Worm (Caenorhabditis elegans) whole organism, L4 larva: ENCODE measurements around the gene F26A10.2.

Experiments
- F37D6.2 ChIP-seq: sonication (generic microtip); optimal IDR thresholded peaks from 2 replicates; lab custom pipeline; 2016; ENCODE audit warnings: mild to moderate bottlenecking, missing genetic modification characterization, missing compliant biosample characterization
- T26A8.4 ChIP-seq: fragments of 200-800 bp; sonication (Bioruptor generic); IDR thresholded peaks from 2 replicates; pipeline ENCODE4 v1.3.6; 2022; ENCODE audit warnings: missing genetic modification characterization, missing compliant biosample characterization
- aha-1 ChIP-seq: fragments of 150-350 bp; peaks from one replicate; lab custom pipeline; 2014; ENCODE audit warnings: missing biosample characterization, missing genetic modification characterization
- aly-2 ChIP-seq: sonication (generic microtip); optimal IDR thresholded peaks from 2 replicates; lab custom pipeline; 2018; ENCODE audit warnings: missing biosample characterization, missing genetic modification characterization
- ceh-32 ChIP-seq: sonication (generic microtip); optimal IDR thresholded peaks from 2 replicates; lab custom pipeline; 2016; ENCODE audit warnings: mild to moderate bottlenecking, missing genetic modification characterization, missing compliant biosample characterization; ENCODE audit not compliant: poor library complexity
- ceh-62 ChIP-seq: sonication (generic microtip); optimal IDR thresholded peaks from 2 replicates; lab custom pipeline; 2017; ENCODE audit warnings: missing biosample characterization, missing genetic modification characterization
- ces-1 ChIP-seq: fragments of 150-350 bp; sonication (generic microtip); optimal IDR thresholded peaks from 4 replicates; lab custom pipeline; 2014; ENCODE audit warnings: missing biosample characterization, missing genetic modification reagents, missing genetic modification characterization
- cey-2 ChIP-seq: sonication (generic microtip); optimal IDR thresholded peaks from 3 replicates; lab custom pipeline; 2017; ENCODE audit warnings: missing genetic modification characterization, mild to moderate bottlenecking, missing compliant biosample characterization, antibody characterized with exemption, borderline replicate concordance; ENCODE audit not compliant: insufficient read depth
- daf-12 ChIP-seq: fragments of 150-350 bp; optimal IDR thresholded peaks from 2 replicates; lab custom pipeline; 2014; ENCODE audit warnings: missing biosample characterization, missing genetic modification reagents, missing genetic modification characterization
- dve-1 ChIP-seq: sonication (generic microtip); optimal IDR thresholded peaks from 2 replicates; lab custom pipeline; 2017; ENCODE audit warnings: antibody characterized with exemption, mild to moderate bottlenecking, missing genetic modification characterization, missing compliant biosample characterization; ENCODE audit not compliant: insufficient read depth
- gei-8 ChIP-seq: fragments of 200-800 bp; sonication (Bioruptor generic); optimal IDR thresholded peaks from 2 replicates; lab custom pipeline; 2018; ENCODE audit warnings: mild to moderate bottlenecking, missing genetic modification characterization, missing compliant biosample characterization
- hif-1 ChIP-seq, 2 experiments: sonication (generic microtip); optimal IDR thresholded peaks; 2 replicates each; lab custom pipeline; 2016 to 2017; ENCODE audit warnings: missing compliant biosample characterization in 2 of 2, missing genetic modification characterization in 2 of 2, missing genetic modification reagents in 2 of 2, missing genotype in 2 of 2, mild to moderate bottlenecking in 1 of 2
- hlh-11 ChIP-seq: fragments of 200-800 bp; sonication (Bioruptor generic); optimal IDR thresholded peaks from 2 replicates; lab custom pipeline; 2018; ENCODE audit warnings: mild to moderate bottlenecking, missing genetic modification characterization, missing compliant biosample characterization
- hlh-30 ChIP-seq: sonication (generic microtip); optimal IDR thresholded peaks from 2 replicates; lab custom pipeline; 2017; ENCODE audit warnings: antibody characterized with exemption, mild to moderate bottlenecking, missing genetic modification characterization, missing compliant biosample characterization; ENCODE audit not compliant: insufficient read depth
- lin-29 ChIP-seq: fragments of 200-800 bp; sonication (Bioruptor generic); IDR thresholded peaks from 2 replicates; pipeline ENCODE4 v1.3.6; 2022; ENCODE audit warnings: missing genetic modification reagents, missing genetic modification characterization, missing compliant biosample characterization
- lin-39 ChIP-seq: fragments of 150-350 bp; optimal IDR thresholded peaks from 2 replicates; lab custom pipeline; 2014; ENCODE audit warnings: missing biosample characterization, missing genetic modification reagents, missing genetic modification characterization
- lsy-2 ChIP-seq, 2 experiments: fragments of 150-350 bp in 1 of 2; sonication (generic microtip) in 1 of 2; optimal IDR thresholded peaks; 2 replicates each; lab custom pipeline; 2014 to 2017; ENCODE audit warnings: missing biosample characterization in 2 of 2, missing genetic modification characterization in 2 of 2
- mdl-1 ChIP-seq, 2 experiments: fragments of 150-350 bp in 1 of 2; sonication (generic microtip) in 1 of 2; optimal IDR thresholded peaks; 2 replicates each; lab custom pipeline; 2014 to 2017; ENCODE audit warnings: missing biosample characterization in 2 of 2, missing genetic modification characterization in 2 of 2
- mep-1 ChIP-seq: fragments of 150-350 bp; sonication (generic microtip); optimal IDR thresholded peaks from 3 replicates; lab custom pipeline; 2014; ENCODE audit warnings: missing biosample characterization, missing genetic modification characterization
- mes-2 ChIP-seq: sonication (generic microtip); optimal IDR thresholded peaks from 2 replicates; lab custom pipeline; 2016; ENCODE audit warnings: missing genotype, mild to moderate bottlenecking, missing genetic modification characterization, missing compliant biosample characterization; ENCODE audit not compliant: poor library complexity, severe bottlenecking
- mxl-3 ChIP-seq: fragments of 200-800 bp; sonication (Bioruptor generic); optimal IDR thresholded peaks from 2 replicates; lab custom pipeline; 2018; ENCODE audit warnings: mild to moderate bottlenecking, missing genetic modification characterization, missing compliant biosample characterization
- nhr-111 ChIP-seq: fragments of 200-800 bp; sonication (Bioruptor generic); optimal IDR thresholded peaks from 2 replicates; lab custom pipeline; 2018; ENCODE audit warnings: mild to moderate bottlenecking, missing genetic modification characterization, missing compliant biosample characterization
- nhr-237 ChIP-seq: sonication (generic microtip); optimal IDR thresholded peaks from 2 replicates; lab custom pipeline; 2017; ENCODE audit warnings: missing biosample characterization, missing genetic modification characterization
- nhr-25 ChIP-seq: sonication (generic microtip); optimal IDR thresholded peaks from 2 replicates; lab custom pipeline; 2017; ENCODE audit warnings: missing genetic modification characterization, mild to moderate bottlenecking, missing compliant biosample characterization, antibody characterized with exemption, moderate library complexity, borderline replicate concordance; ENCODE audit not compliant: insufficient read depth
- nhr-28 ChIP-seq: fragments of 150-350 bp; optimal IDR thresholded peaks from 2 replicates; lab custom pipeline; 2014; ENCODE audit warnings: missing biosample characterization, missing genetic modification characterization
- nhr-77 ChIP-seq: fragments of 150-350 bp; optimal IDR thresholded peaks from 2 replicates; lab custom pipeline; 2014; ENCODE audit warnings: missing biosample characterization, missing genetic modification characterization
- pha-4 ChIP-seq, 2 experiments: fragments of 150-350 bp in 1 of 2; fragments of 200-800 bp in 1 of 2; sonication (Bioruptor generic) in 1 of 2; IDR thresholded peaks in 1 of 2; optimal IDR thresholded peaks in 1 of 2; 2 replicates each; pipeline versions ENCODE4 v1.3.6 to Lab custom; 2014 to 2022; ENCODE audit warnings: missing genetic modification characterization in 2 of 2, missing genetic modification reagents in 2 of 2, missing biosample characterization in 1 of 2, missing compliant biosample characterization in 1 of 2
- rbr-2 ChIP-seq: sonication (generic microtip); optimal IDR thresholded peaks from 2 replicates; lab custom pipeline; 2016; ENCODE audit warnings: missing genotype, missing genetic modification characterization, missing compliant biosample characterization
- set-16 ChIP-seq: fragments of 200-800 bp; sonication (Bioruptor generic); IDR thresholded peaks from 2 replicates; pipeline ENCODE4 v1.3.6; 2022; ENCODE audit warnings: missing genetic modification reagents, missing genetic modification characterization, missing compliant biosample characterization
- snpc-1.2 ChIP-seq: fragments of 200-800 bp; sonication (Bioruptor generic); IDR thresholded peaks from 2 replicates; pipeline ENCODE4 v1.3.6; 2022; ENCODE audit warnings: missing genetic modification reagents, missing genetic modification characterization, missing compliant biosample characterization
- unc-62 ChIP-seq, 3 experiments: fragments of 150-350 bp in 1 of 3; sonication (generic microtip); optimal IDR thresholded peaks in 2 of 3; peaks in 1 of 3; 1 replicate in 1 of 3; 2 replicates in 2 of 3; lab custom pipeline; 2014 to 2017; ENCODE audit warnings: missing biosample characterization in 3 of 3, missing genetic modification characterization in 3 of 3, missing genetic modification reagents in 3 of 3, missing genotype in 1 of 3

The F26A10.2 gene

DNA sequence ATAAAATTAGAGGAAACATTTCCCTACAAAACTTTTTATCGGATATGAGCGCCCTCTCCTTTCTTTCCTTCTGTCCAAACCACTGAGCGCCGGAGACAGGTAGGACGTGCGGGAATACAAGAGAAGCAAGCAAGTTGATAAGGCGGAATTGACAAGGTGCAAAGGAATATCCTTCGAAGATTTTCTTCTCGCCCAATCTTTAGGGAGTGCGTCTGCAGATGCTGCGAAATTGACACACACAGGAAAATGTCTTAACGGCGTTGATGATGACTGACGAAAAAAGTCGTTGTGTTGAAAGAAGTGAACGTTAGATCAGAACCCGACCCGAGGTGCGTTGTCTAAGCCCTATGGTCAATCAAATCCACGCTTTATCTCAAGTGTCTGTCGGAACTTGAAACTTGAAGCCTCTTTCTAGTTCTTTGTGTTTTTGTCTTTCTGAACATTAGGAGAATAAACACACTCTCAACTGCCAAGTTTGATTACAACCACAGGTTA is 57.4 kb downstream of the F26A10.2 start:
- no peak for TF ChIP-seq F37D6.2
- no peak for TF ChIP-seq ceh-62 (tag; lab: Kevin White, UChicago)
- peak; percentile 11 for TF ChIP-seq mxl-3 (GFP tag; lab: Kevin White, UChicago)
- no peak for TF ChIP-seq lin-39 (tag; lab: Kevin White, UChicago)
- TF ChIP-seq cey-2: no peak
- TF ChIP-seq nhr-25 (tag; lab: Kevin White, UChicago): no peak
- peak; percentile 80 for TF ChIP-seq aha-1 (tag; lab: Kevin White, UChicago)
- no peak for TF ChIP-seq lin-29 (GFP tag; lab: Robert Waterston, UW)
- TF ChIP-seq unc-62 (GFP tag; optimal IDR thresholded peaks at IDR 0.05 in 1 of 2; lab: Kevin White, UChicago): peak in 1 of 2 experiments; percentile 98
- no peak for TF ChIP-seq unc-62 (tag; optimal IDR thresholded peaks at IDR 0.05; lab: Kevin White, UChicago)
- TF ChIP-seq nhr-28 (tag; lab: Kevin White, UChicago): peak; percentile 17

DNA sequence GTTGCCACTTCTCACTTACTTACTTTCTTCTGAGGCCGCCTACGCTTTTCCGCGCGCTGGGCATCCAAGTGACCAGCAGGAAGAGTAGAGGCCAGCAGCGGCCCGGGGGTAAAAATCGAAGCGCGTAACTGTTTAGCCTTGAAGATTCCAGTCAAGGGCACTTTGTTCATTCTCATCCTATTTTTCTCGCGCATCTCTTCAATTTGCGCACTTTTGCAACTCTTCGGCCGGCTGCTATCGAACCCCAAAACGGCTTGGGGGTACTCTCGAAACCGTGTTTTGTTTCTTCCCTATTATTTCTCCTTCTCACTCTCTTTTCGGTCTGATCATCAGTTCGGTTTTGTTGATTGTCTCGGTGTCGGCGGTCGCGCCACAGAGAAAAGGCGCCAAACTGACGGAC is 58.6 kb downstream of the F26A10.2 start:
- TF ChIP-seq nhr-111 (GFP tag; lab: Kevin White, UChicago) (no peak), pha-4 (GFP tag; IDR thresholded peaks at IDR 0.05; lab: Robert Waterston, UW) (no peak), pha-4 (tag; optimal IDR thresholded peaks at IDR 0.05; lab: Kevin White, UChicago) (no peak), gei-8 (GFP tag; lab: Kevin White, UChicago) (no peak), hif-1 (tag; optimal IDR thresholded peaks at IDR 0.05; lab: Kevin White, UChicago) (no peak), aly-2 (tag; lab: Kevin White, UChicago) (no peak), aha-1 (tag; lab: Kevin White, UChicago) (peak; percentile 91), unc-62 (GFP tag; optimal IDR thresholded peaks at IDR 0.05 in 1 of 2; lab: Kevin White, UChicago) (peak in 1 of 2 experiments; percentile 53), unc-62 (tag; optimal IDR thresholded peaks at IDR 0.05; lab: Kevin White, UChicago) (no peak), mes-2 (tag; lab: Kevin White, UChicago) (peak; percentile 12), T26A8.4 (no peak), set-16 (GFP tag; lab: Robert Waterston, UW) (peak; percentile 56), hlh-11 (tag; lab: Kevin White, UChicago) (peak; percentile 23), ceh-32 (tag; lab: Kevin White, UChicago) (no peak), ces-1 (GFP tag; lab: Kevin White, UChicago) (no peak), nhr-77 (tag; lab: Kevin White, UChicago) (no peak), nhr-25 (tag; lab: Kevin White, UChicago) (peak; percentile 88)
- TF ChIP-seq, all 104 proteins: peak for 6

DNA sequence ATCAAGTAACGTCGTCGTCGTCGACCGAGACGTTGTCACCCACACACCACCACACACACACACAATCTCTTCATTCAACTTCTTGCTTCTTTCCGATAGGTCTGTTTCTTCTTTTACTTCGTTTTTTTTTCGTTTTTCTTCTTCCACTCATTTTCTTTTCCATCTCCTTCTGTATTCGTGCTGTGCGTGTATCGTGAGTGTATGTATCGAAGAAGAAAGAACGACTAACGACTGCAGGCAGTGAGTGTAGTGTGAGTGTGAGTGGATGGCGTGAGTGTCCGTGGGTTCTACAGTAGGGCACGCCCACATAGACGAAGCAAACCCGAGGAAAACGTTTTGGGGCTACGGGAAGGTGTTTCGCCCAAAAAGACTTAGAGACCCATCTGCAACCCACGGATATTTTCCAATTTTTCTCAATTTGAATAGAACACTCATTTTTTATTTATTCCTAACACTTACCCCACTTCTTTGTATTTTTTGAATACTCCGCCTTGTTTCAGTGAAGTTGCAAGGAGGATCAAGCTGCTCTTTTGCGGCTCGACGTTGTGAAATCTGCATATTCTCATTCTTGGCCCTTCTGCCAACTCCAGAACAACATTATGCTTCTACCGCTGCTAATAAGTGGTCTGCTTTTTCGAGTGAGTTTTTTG is 59.5 kb downstream of the F26A10.2 start, which contains the start of gene adt-2:
Gene adt-2, plus strand, starts transcription at position 600 of the 650 bp plus-strand sequence.
- TF ChIP-seq set-16 (GFP tag; lab: Robert Waterston, UW): no peak
- TF ChIP-seq mdl-1 (tag; optimal IDR thresholded peaks at IDR 0.05; lab: Kevin White, UChicago): peak in 1 of 2 experiments; percentile 49
- peak; percentile 32 for TF ChIP-seq nhr-25 (tag; lab: Kevin White, UChicago)
- no peak for TF ChIP-seq snpc-1.2 (GFP tag; lab: Robert Waterston, UW)
- TF ChIP-seq daf-12 (tag; lab: Kevin White, UChicago): no peak
- peak; percentile 55 for TF ChIP-seq mep-1 (tag; lab: Kevin White, UChicago)
- peak; percentile 46 for TF ChIP-seq hlh-30 (tag; lab: Kevin White, UChicago)
- TF ChIP-seq nhr-237 (tag; lab: Kevin White, UChicago): no peak
- TF ChIP-seq hlh-11 (tag; lab: Kevin White, UChicago): peak; percentile 25
- TF ChIP-seq lsy-2 (tag; optimal IDR thresholded peaks at IDR 0.05; lab: Kevin White, UChicago): peak in 1 of 2 experiments; percentile 29
- no peak for TF ChIP-seq dve-1
- no peak for TF ChIP-seq rbr-2 (tag; lab: Kevin White, UChicago)
- no peak for TF ChIP-seq lin-39 (tag; lab: Kevin White, UChicago)
- peak; percentile 77 for TF ChIP-seq nhr-28 (tag; lab: Kevin White, UChicago)
